Fruit fly (Drosophila melanogaster) whole organism, embryonic: Measurements from ENCODE around the gene CG10301.

Experiments
- Bdp1 ChIP-seq: fragments of 200-800 bp; sonication (Bioruptor generic); optimal IDR thresholded peaks from 3 replicates; lab custom pipeline; 2016; ENCODE audit warnings: missing biosample characterization, missing genetic modification characterization
- CG1024 ChIP-seq: fragments of 200-800 bp; sonication (Bioruptor generic); IDR thresholded peaks from 2 replicates; pipeline ENCODE4 v1.3.6; 2022; ENCODE audit warnings: missing biosample characterization, missing genetic modification characterization
- CG11398 ChIP-seq: fragments of 200-800 bp; sonication (Bioruptor generic); optimal IDR thresholded peaks from 2 replicates; lab custom pipeline; 2016; ENCODE audit warnings: missing biosample characterization, missing genetic modification characterization
- CG11560 ChIP-seq: fragments of 200-800 bp; sonication (Bioruptor generic); IDR thresholded peaks from 3 replicates; pipeline ENCODE4 v1.3.6; 2022; ENCODE audit warnings: missing biosample characterization, missing genetic modification characterization
- CG12071 ChIP-seq: fragments of 200-800 bp; sonication (Bioruptor generic); optimal IDR thresholded peaks from 3 replicates; lab custom pipeline; 2018; ENCODE audit warnings: missing biosample characterization, mild to moderate bottlenecking, missing genetic modification characterization
- CG12659 ChIP-seq: fragments of 200-800 bp; sonication (Bioruptor generic); optimal IDR thresholded peaks from 3 replicates; lab custom pipeline; 2017; ENCODE audit warnings: mild to moderate bottlenecking, missing biosample characterization, missing genetic modification reagents, missing genetic modification characterization
- CG13123 ChIP-seq: fragments of 200-800 bp; sonication (Bioruptor generic); optimal IDR thresholded peaks from 2 replicates; lab custom pipeline; 2016; ENCODE audit warnings: missing biosample characterization, missing genetic modification characterization
- CG13287 ChIP-seq: fragments of 200-800 bp; sonication (Bioruptor generic); IDR thresholded peaks from 2 replicates; pipeline ENCODE4 v1.3.6; 2022; ENCODE audit warnings: missing biosample characterization, missing genetic modification characterization; ENCODE audit not compliant: partially characterized antibody
- CG14965 ChIP-seq: fragments of 200-800 bp; sonication (Bioruptor generic); optimal IDR thresholded peaks from 2 replicates; lab custom pipeline; 2016; ENCODE audit warnings: missing biosample characterization, missing genetic modification characterization, borderline replicate concordance
- CG17361 ChIP-seq: fragments of 200-800 bp; sonication (Bioruptor generic); IDR thresholded peaks from 3 replicates; pipeline ENCODE4 v1.3.6; 2022; ENCODE audit warnings: missing biosample characterization, missing genetic modification characterization
- CG18011 ChIP-seq: fragments of 200-800 bp; sonication (Bioruptor generic); optimal IDR thresholded peaks from 2 replicates; lab custom pipeline; 2017; ENCODE audit warnings: missing biosample characterization, missing genetic modification characterization, mild to moderate bottlenecking, moderate library complexity, missing genotype
- CG2116 ChIP-seq: fragments of 200-800 bp; sonication (Bioruptor generic); optimal IDR thresholded peaks from 3 replicates; lab custom pipeline; 2018; ENCODE audit warnings: missing biosample characterization, mild to moderate bottlenecking, missing genetic modification characterization
- CG2199 ChIP-seq: fragments of 200-800 bp; sonication (Bioruptor generic); IDR thresholded peaks from 3 replicates; pipeline ENCODE4 v1.3.6; 2022; ENCODE audit warnings: missing biosample characterization, missing genetic modification characterization
- CG2202 ChIP-seq: fragments of 200-800 bp; sonication (Bioruptor generic); optimal IDR thresholded peaks from 2 replicates; lab custom pipeline; 2018; ENCODE audit warnings: missing biosample characterization, mild to moderate bottlenecking, missing genetic modification characterization
- CG33557 ChIP-seq: fragments of 200-800 bp; sonication (Bioruptor generic); optimal IDR thresholded peaks from 2 replicates; lab custom pipeline; 2019; ENCODE audit warnings: missing biosample characterization, mild to moderate bottlenecking, missing genetic modification characterization, moderate library complexity
- CG6654 ChIP-seq: fragments of 200-800 bp; sonication (Bioruptor generic); optimal IDR thresholded peaks from 2 replicates; lab custom pipeline; 2017; ENCODE audit warnings: missing biosample characterization, mild to moderate bottlenecking, missing genetic modification characterization
- CG8478 ChIP-seq: fragments of >200 bp; optimal IDR thresholded peaks from 2 replicates; lab custom pipeline; 2018
- CG9437 ChIP-seq: fragments of 200-800 bp; sonication (Bioruptor generic); optimal IDR thresholded peaks from 2 replicates; lab custom pipeline; 2018; ENCODE audit warnings: missing biosample characterization, mild to moderate bottlenecking, missing genetic modification characterization
- CTCF ChIP-seq: fragments of 200-800 bp; sonication (Bioruptor generic); optimal IDR thresholded peaks from 2 replicates; lab custom pipeline; 2017; ENCODE audit warnings: missing biosample characterization, mild to moderate bottlenecking, missing genetic modification characterization, moderate library complexity
- CoRest ChIP-seq: fragments of 200-800 bp; sonication (Bioruptor generic); optimal IDR thresholded peaks from 3 replicates; lab custom pipeline; 2018; ENCODE audit warnings: missing biosample characterization, mild to moderate bottlenecking, missing genetic modification characterization, moderate library complexity
- Dek ChIP-seq: fragments of 200-800 bp; sonication (Bioruptor generic); optimal IDR thresholded peaks from 3 replicates; lab custom pipeline; 2019; ENCODE audit warnings: missing biosample characterization, mild to moderate bottlenecking, missing genetic modification characterization, moderate library complexity
- Dip3 ChIP-seq: fragments of 200-800 bp; sonication (Bioruptor generic); optimal IDR thresholded peaks from 3 replicates; lab custom pipeline; 2016; ENCODE audit warnings: missing biosample characterization, missing genetic modification characterization
- Dll ChIP-seq: fragments of 200-800 bp; sonication (Bioruptor generic); IDR thresholded peaks from 4 replicates; pipeline ENCODE4 v1.3.6; 2022; ENCODE audit warnings: missing biosample characterization, missing genetic modification characterization; ENCODE audit not compliant: partially characterized antibody
- Hr39 ChIP-seq: fragments of >200 bp; optimal IDR thresholded peaks from 2 replicates; lab custom pipeline; 2017
- MESR4 ChIP-seq: fragments of 200-800 bp; sonication (Bioruptor generic); optimal IDR thresholded peaks from 2 replicates; lab custom pipeline; 2018; ENCODE audit warnings: missing biosample characterization, mild to moderate bottlenecking, missing genetic modification characterization, moderate library complexity
- Mrtf ChIP-seq: fragments of 200-800 bp; sonication (Bioruptor generic); IDR thresholded peaks from 3 replicates; pipeline ENCODE4 v1.3.6; 2022; ENCODE audit warnings: missing biosample characterization, missing genetic modification characterization
- NFAT ChIP-seq: fragments of 200-800 bp; sonication (Bioruptor generic); IDR thresholded peaks from 2 replicates; pipeline ENCODE4 v1.3.6; 2022; ENCODE audit warnings: missing biosample characterization, missing genetic modification characterization
- Tbp ChIP-seq: fragments of >200 bp; optimal IDR thresholded peaks from 2 replicates; lab custom pipeline; 2018; ENCODE audit warnings: missing biosample characterization, missing genetic modification characterization
- ab ChIP-seq: fragments of 200-800 bp; sonication (Bioruptor generic); optimal IDR thresholded peaks from 2 replicates; lab custom pipeline; 2016; ENCODE audit warnings: missing biosample characterization, missing genetic modification characterization
- chinmo ChIP-seq: fragments of 200-800 bp; sonication (Bioruptor generic); IDR thresholded peaks from 4 replicates; pipeline ENCODE4 v1.3.6; 2022; ENCODE audit warnings: missing biosample characterization, missing genetic modification characterization; ENCODE audit not compliant: partially characterized antibody
- chm ChIP-seq: fragments of 200-800 bp; sonication (Bioruptor generic); IDR thresholded peaks from 2 replicates; pipeline ENCODE4 v1.3.6; 2022; ENCODE audit warnings: missing biosample characterization, missing genetic modification characterization
- croc ChIP-seq: fragments of 200-800 bp; sonication (Bioruptor generic); conservative IDR thresholded peaks from 3 replicates; pipeline ENCODE4 v1.3.6; 2022; ENCODE audit warnings: missing biosample characterization, missing genetic modification characterization
- crol ChIP-seq: fragments of 200-800 bp; sonication (Bioruptor generic); IDR thresholded peaks from 2 replicates; pipeline ENCODE4 v1.3.6; 2022; ENCODE audit warnings: missing biosample characterization, missing genetic modification characterization
- dan ChIP-seq: fragments of 200-800 bp; sonication (Bioruptor generic); IDR thresholded peaks from 2 replicates; pipeline ENCODE4 v1.3.6; 2022; ENCODE audit warnings: missing biosample characterization, missing genetic modification characterization
- esg ChIP-seq: fragments of 200-800 bp; sonication (Bioruptor generic); conservative IDR thresholded peaks from 2 replicates; pipeline ENCODE4 v1.3.6; 2022; ENCODE audit warnings: missing biosample characterization, missing genetic modification characterization
- ftz-f1 ChIP-seq: fragments of 200-800 bp; sonication (Bioruptor generic); optimal IDR thresholded peaks from 2 replicates; lab custom pipeline; 2016; ENCODE audit warnings: missing biosample characterization, missing genetic modification characterization
- fu2 ChIP-seq: fragments of 200-800 bp; sonication (Bioruptor generic); optimal IDR thresholded peaks from 2 replicates; lab custom pipeline; 2016; ENCODE audit warnings: missing biosample characterization, missing genetic modification characterization
- gem ChIP-seq: fragments of 200-800 bp; sonication (Bioruptor generic); optimal IDR thresholded peaks from 2 replicates; lab custom pipeline; 2019; ENCODE audit warnings: missing biosample characterization, mild to moderate bottlenecking, missing genetic modification characterization, moderate library complexity
- gro ChIP-seq: fragments of 200-800 bp; sonication (Bioruptor generic); optimal IDR thresholded peaks from 2 replicates; lab custom pipeline; 2016; ENCODE audit warnings: missing biosample characterization, missing genetic modification characterization
- klu ChIP-seq: fragments of 200-800 bp; sonication (Bioruptor generic); IDR thresholded peaks from 2 replicates; pipeline ENCODE4 v1.3.6; 2022; ENCODE audit warnings: missing biosample characterization, missing genetic modification characterization
- luna ChIP-seq: fragments of 200-800 bp; sonication (Bioruptor generic); optimal IDR thresholded peaks from 2 replicates; lab custom pipeline; 2016; ENCODE audit warnings: missing biosample characterization, missing genetic modification characterization
- mam ChIP-seq: fragments of 200-800 bp; sonication (Bioruptor generic); optimal IDR thresholded peaks from 3 replicates; lab custom pipeline; 2016; ENCODE audit warnings: missing biosample characterization, missing genetic modification characterization
- nau ChIP-seq: fragments of 200-800 bp; sonication (Bioruptor generic); optimal IDR thresholded peaks from 3 replicates; lab custom pipeline; 2017; ENCODE audit warnings: missing biosample characterization, mild to moderate bottlenecking, missing genetic modification characterization, missing genetic modification reagents
- pros ChIP-seq: fragments of 200-800 bp; sonication (Bioruptor generic); optimal IDR thresholded peaks from 3 replicates; lab custom pipeline; 2019; ENCODE audit warnings: missing biosample characterization, mild to moderate bottlenecking, missing genetic modification characterization, moderate library complexity
- pum ChIP-seq: fragments of 200-800 bp; sonication (Bioruptor generic); optimal IDR thresholded peaks from 2 replicates; lab custom pipeline; 2016; ENCODE audit warnings: missing biosample characterization, missing genetic modification characterization
- run ChIP-seq: fragments of 200-800 bp; sonication (Bioruptor generic); optimal IDR thresholded peaks from 3 replicates; lab custom pipeline; 2018; ENCODE audit warnings: missing biosample characterization, mild to moderate bottlenecking, missing genetic modification characterization
- sc ChIP-seq, 3 experiments: fragments of >200 bp in 2 of 3; fragments of 200-800 bp in 1 of 3; sonication (Bioruptor generic) in 1 of 3; optimal IDR thresholded peaks; 2 replicates in 2 of 3; 3 replicates in 1 of 3; lab custom pipeline; 2017; ENCODE audit warnings: mild to moderate bottlenecking in 1 of 3, missing biosample characterization in 1 of 3, missing genetic modification characterization in 1 of 3, missing genetic modification reagents in 1 of 3
- sim ChIP-seq: fragments of 200-800 bp; sonication (Bioruptor generic); IDR thresholded peaks from 2 replicates; pipeline ENCODE4 v1.3.6; 2022; ENCODE audit warnings: missing biosample characterization, missing genetic modification characterization
- sima ChIP-seq: fragments of 200-800 bp; sonication (Bioruptor generic); optimal IDR thresholded peaks from 2 replicates; lab custom pipeline; 2016; ENCODE audit warnings: missing biosample characterization, missing genetic modification characterization
- zfh1 ChIP-seq: fragments of 200-800 bp; sonication (Bioruptor generic); IDR thresholded peaks from 3 replicates; pipeline ENCODE4 v1.3.6; 2022; ENCODE audit warnings: missing biosample characterization, missing genetic modification characterization

The CG10301 gene

dm6 chr3R:23669401-23670216 lies 40.3 kb upstream of the CG10301 start, which contains the start of gene CG31145 (continued):
- TF ChIP-seq NFAT (GFP tag; lab: Robert Waterston, UW) = peak; percentile 96
- TF ChIP-seq CG2199 = peak; percentile 99
- peak; percentile 100 for TF ChIP-seq pum (GFP tag; lab: Kevin White, UChicago)
- TF ChIP-seq CG6654 = peak; percentile 96
- no peak for TF ChIP-seq Dll (GFP tag; lab: Robert Waterston, UW)
- TF ChIP-seq sc (optimal IDR thresholded peaks at IDR 0.05; lab: Kevin White, UChicago) = no peak
- TF ChIP-seq sc (GFP tag; optimal IDR thresholded peaks at IDR 0.05; lab: Kevin White, UChicago) = peak; percentile 99
- peak; percentile 99 for TF ChIP-seq luna
- TF ChIP-seq nau (GFP tag; lab: Kevin White, UChicago) = peak; percentile 100
- TF ChIP-seq gro (GFP tag; lab: Kevin White, UChicago) = peak; percentile 100
- TF ChIP-seq Dip3 (GFP tag; lab: Kevin White, UChicago) = peak; percentile 99
- TF ChIP-seq CG1024 = peak; percentile 92
- peak; percentile 99 for TF ChIP-seq croc (GFP tag; lab: Robert Waterston, UW)
- TF ChIP-seq CG17361 (GFP tag; lab: Robert Waterston, UW) = peak; percentile 100
- peak; percentile 99 for TF ChIP-seq esg (GFP tag; lab: Robert Waterston, UW)
- TF ChIP-seq CoRest (tag; lab: Kevin White, UChicago) = peak; percentile 100
- peak; percentile 99 for TF ChIP-seq run (tag; lab: Kevin White, UChicago)
- TF ChIP-seq ab (GFP tag; lab: Kevin White, UChicago) = peak; percentile 99
- TF ChIP-seq Dek (tag; lab: Kevin White, UChicago) = peak; percentile 99
- peak; percentile 61 for TF ChIP-seq pros (GFP tag; lab: Kevin White, UChicago)
- peak; percentile 99 for TF ChIP-seq fu2 (GFP tag; lab: Kevin White, UChicago)
- peak; percentile 73 for TF ChIP-seq crol (GFP tag; lab: Robert Waterston, UW)
- peak; percentile 99 for TF ChIP-seq CG11398 (GFP tag; lab: Kevin White, UChicago)
- peak; percentile 92 for TF ChIP-seq CG14965 (GFP tag; lab: Kevin White, UChicago)
- TF ChIP-seq Bdp1 (GFP tag; lab: Kevin White, UChicago) = peak; percentile 96
- peak; percentile 98 for TF ChIP-seq sima (GFP tag; lab: Kevin White, UChicago)
- TF ChIP-seq CG11560 = peak; percentile 94
- TF ChIP-seq mam (GFP tag; lab: Kevin White, UChicago) = peak; percentile 100
- peak; percentile 96 for TF ChIP-seq CG2202 (tag; lab: Kevin White, UChicago)
- TF ChIP-seq dan = peak; percentile 89
- peak; percentile 96 for TF ChIP-seq sim (GFP tag; lab: Robert Waterston, UW)
- TF ChIP-seq zfh1 = peak; percentile 99
- peak; percentile 98 for TF ChIP-seq CG13123 (GFP tag; lab: Kevin White, UChicago)
- TF ChIP-seq chinmo (GFP tag; lab: Robert Waterston, UW) = peak; percentile 89; the same call in 2 of the 4 replicates
- peak; percentile 99 for TF ChIP-seq CG12071 (GFP tag; lab: Kevin White, UChicago)
- peak; percentile 86 for TF ChIP-seq CTCF (GFP tag; lab: Kevin White, UChicago)
- peak; percentile 97 for TF ChIP-seq CG9437 (GFP tag; lab: Kevin White, UChicago)
- TF ChIP-seq CG2116 (GFP tag; lab: Kevin White, UChicago) = peak; percentile 93
- peak; percentile 95 for TF ChIP-seq chm (GFP tag; lab: Robert Waterston, UW)
- peak; percentile 100 for TF ChIP-seq CG12659
- peak; percentile 98 for TF ChIP-seq Mrtf
- TF ChIP-seq Hr39 (lab: Kevin White, UChicago) = no peak
- peak; percentile 90 for TF ChIP-seq ftz-f1 (GFP tag; lab: Kevin White, UChicago)
- peak; percentile 99 for TF ChIP-seq klu (GFP tag; lab: Robert Waterston, UW)
- peak; percentile 7; the same call in 1 of the 2 replicates for TF ChIP-seq CG13287 (GFP tag; lab: Robert Waterston, UW)
- peak; percentile 94 for TF ChIP-seq CG18011
- TF ChIP-seq MESR4 (GFP tag; lab: Kevin White, UChicago) = peak; percentile 73
- TF ChIP-seq CG8478 (lab: Kevin White, UChicago) = no peak
- peak; percentile 87 for TF ChIP-seq CG33557 (GFP tag; lab: Kevin White, UChicago)
- TF ChIP-seq Tbp = no peak
- peak; percentile 100 for TF ChIP-seq gem (tag; lab: Kevin White, UChicago)
